Fruit fly (Drosophila melanogaster): ENCODE data around the gene CG32988.
A peak's percentile ranks its signal among the peaks of the same experiment; 100 is the strongest.

The CG32988 gene

DNA sequence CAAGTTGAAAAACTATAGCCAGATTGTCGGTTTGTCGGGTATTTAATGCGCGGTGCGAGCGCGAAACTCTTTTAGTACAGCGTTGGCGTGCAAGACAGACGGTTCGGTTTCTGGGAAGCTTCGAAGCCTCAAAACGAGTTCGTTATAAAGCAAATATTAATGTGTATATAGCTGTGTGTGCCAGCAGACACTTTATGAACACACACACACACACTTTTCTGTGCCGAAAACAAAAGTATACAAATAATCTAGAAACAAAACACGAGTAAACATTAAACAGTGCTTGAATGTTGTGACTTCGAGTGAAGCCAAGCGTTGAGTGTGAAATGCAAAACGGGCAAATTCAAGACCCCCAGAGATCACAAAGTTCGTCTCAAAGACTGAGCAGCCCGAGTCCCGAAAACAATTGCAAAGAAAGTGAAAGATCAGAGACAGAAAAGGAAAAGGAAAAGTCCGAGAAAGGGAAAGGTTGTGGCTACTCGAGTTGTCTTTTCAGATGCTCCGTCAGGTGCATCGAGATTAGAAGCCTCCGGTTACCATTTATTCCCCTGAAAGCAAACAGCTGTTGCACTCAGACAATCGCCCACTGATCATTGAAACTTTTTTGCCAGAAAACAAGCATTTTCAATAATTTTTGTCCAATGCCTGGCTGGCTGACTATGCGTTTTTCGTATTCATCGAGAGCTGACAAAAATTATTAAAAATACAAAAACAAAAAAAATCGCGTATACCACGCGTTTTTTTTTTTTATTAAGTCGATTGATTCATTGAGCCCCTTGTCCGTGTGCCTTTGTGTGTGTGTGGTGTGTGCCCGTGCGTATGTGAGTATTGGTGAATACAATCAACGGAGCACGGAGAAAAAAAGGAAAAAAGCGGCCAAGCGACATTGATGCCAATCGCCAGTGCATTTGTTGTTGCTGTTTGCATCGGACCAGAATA, 34.3 kb downstream of the CG32988 start, which contains the start of gene CG34398 (continued):
- TF ChIP-seq CG11560 (tag; IDR thresholded peaks at IDR 0.05): no peak
- 0 out of 2 replicates have a peak, but pooled peaks have one; percentile 9 for TF ChIP-seq toy (GFP tag; IDR thresholded peaks at IDR 0.05)
- peak; percentile 38; the same call in 1 of the 2 replicates for TF ChIP-seq CG13287 (GFP tag; IDR thresholded peaks at IDR 0.05; ENCODE audit: partially characterized antibody)
- TF ChIP-seq CG10431 (GFP tag; optimal IDR thresholded peaks at IDR 0.05): no peak
- TF ChIP-seq CkIIα-i1 (GFP tag; IDR thresholded peaks at IDR 0.05): no peak
- TF ChIP-seq bbx (GFP tag; IDR thresholded peaks at IDR 0.05; ENCODE audit: partially characterized antibody): 0 out of 2 replicates have a peak, but pooled peaks have one; percentile 13
- TF ChIP-seq Nf-YB (GFP tag; optimal IDR thresholded peaks at IDR 0.05): no peak
- peak; percentile 45 for TF ChIP-seq Drgx (GFP tag; IDR thresholded peaks at IDR 0.05)
- TF ChIP-seq Fer2 (tag; optimal IDR thresholded peaks at IDR 0.05): no peak
- no peak for TF ChIP-seq zen2 (GFP tag; IDR thresholded peaks at IDR 0.05; ENCODE audit: partially characterized antibody)
- no peak for TF ChIP-seq en (GFP tag; optimal IDR thresholded peaks at IDR 0.05)
- TF ChIP-seq MBD-R2 (GFP tag; IDR thresholded peaks at IDR 0.05): no peak
- no peak; the same call in 2 of the 3 replicates for TF ChIP-seq B-H1 (GFP tag; IDR thresholded peaks at IDR 0.05)
- TF ChIP-seq ci (GFP tag; IDR thresholded peaks at IDR 0.05): peak; percentile 24; the same call in 1 of the 3 replicates
- TF ChIP-seq CG2889 (GFP tag; IDR thresholded peaks at IDR 0.05): no peak
- TF ChIP-seq CG4820 (GFP tag; optimal IDR thresholded peaks at IDR 0.05): no peak
- no peak for TF ChIP-seq CG4854 (GFP tag; optimal IDR thresholded peaks at IDR 0.05)
- no peak for TF ChIP-seq Ssrp (tag; optimal IDR thresholded peaks at IDR 0.05)
- TF ChIP-seq pho (GFP tag; optimal IDR thresholded peaks at IDR 0.05): no peak
- peak; percentile 61; the same call in 2 of the 3 replicates for TF ChIP-seq sr (GFP tag; IDR thresholded peaks at IDR 0.05)
- TF ChIP-seq sd (tag; optimal IDR thresholded peaks at IDR 0.05): no peak
- no peak for TF ChIP-seq CG8089 (GFP tag; optimal IDR thresholded peaks at IDR 0.05)
- TF ChIP-seq Bgb (GFP tag; IDR thresholded peaks at IDR 0.05; ENCODE audit: partially characterized antibody): no peak
- no peak for TF ChIP-seq CG16779 (GFP tag; IDR thresholded peaks at IDR 0.05)
- TF ChIP-seq HLH4C (GFP tag; IDR thresholded peaks at IDR 0.05; ENCODE audit: partially characterized antibody): no peak
- no peak for TF ChIP-seq nmo (GFP tag; optimal IDR thresholded peaks at IDR 0.05)
- TF ChIP-seq CG9727 (GFP tag; optimal IDR thresholded peaks at IDR 0.05): no peak
- TF ChIP-seq Myb (GFP tag; optimal IDR thresholded peaks at IDR 0.05): no peak
- no peak for TF ChIP-seq cad (GFP tag; optimal IDR thresholded peaks at IDR 0.05)
- no peak for TF ChIP-seq sug (tag; optimal IDR thresholded peaks at IDR 0.05)
- no peak for TF ChIP-seq CG7963 (GFP tag; IDR thresholded peaks at IDR 0.05; ENCODE audit: partially characterized antibody)
- TF ChIP-seq Atf3 (GFP tag; optimal IDR thresholded peaks at IDR 0.05): no peak
- TF ChIP-seq CG12299 (tag; optimal IDR thresholded peaks at IDR 0.05): no peak
- TF ChIP-seq BEAF-32 (GFP tag; optimal IDR thresholded peaks at IDR 0.05): no peak
- TF ChIP-seq zfh2 (GFP tag; optimal IDR thresholded peaks at IDR 0.05): no peak
- TF ChIP-seq Poxn (GFP tag; IDR thresholded peaks at IDR 0.05): no peak
- no peak for TF ChIP-seq fd64A (GFP tag; optimal IDR thresholded peaks at IDR 0.05)
- TF ChIP-seq D19A (tag; optimal IDR thresholded peaks at IDR 0.05): no peak
- TF ChIP-seq croc (GFP tag; conservative IDR thresholded peaks at IDR 0.05): no peak
- TF ChIP-seq CG18476 (GFP tag; optimal IDR thresholded peaks at IDR 0.05): no peak
- TF ChIP-seq pita (GFP tag; optimal IDR thresholded peaks at IDR 0.05): no peak
- TF ChIP-seq aop (GFP tag; IDR thresholded peaks at IDR 0.05): no peak
- TF ChIP-seq YL-1 (GFP tag; optimal IDR thresholded peaks at IDR 0.05): no peak
- no peak for TF ChIP-seq scrt (GFP tag; optimal IDR thresholded peaks at IDR 0.05)
- TF ChIP-seq tll (GFP tag; optimal IDR thresholded peaks at IDR 0.05): no peak
- peak; percentile 28 for TF ChIP-seq cg (GFP tag; optimal IDR thresholded peaks at IDR 0.05)
- 0 out of 2 replicates have a peak, but pooled peaks have one; percentile 11 for TF ChIP-seq sim (GFP tag; IDR thresholded peaks at IDR 0.05)
- no peak for TF ChIP-seq HHEX (GFP tag; optimal IDR thresholded peaks at IDR 0.05)
